Fruit fly (Drosophila melanogaster) Kc167 (cell line): ENCODE results near the gene CG7579.

Source experiments
- Myc ChIP-seq: fragments of >200 bp; optimal IDR thresholded peaks from 2 replicates; lab custom pipeline; 2017; ENCODE audit warnings: missing external identifiers
- h ChIP-seq: fragments of >200 bp; optimal IDR thresholded peaks from 3 replicates; lab custom pipeline; 2018; ENCODE audit warnings: missing external identifiers
- psq ChIP-seq: fragments of >200 bp; optimal IDR thresholded peaks from 2 replicates; lab custom pipeline; 2017; ENCODE audit warnings: missing external identifiers
- ttk ChIP-seq: sonication (Bioruptor generic); optimal IDR thresholded peaks from 2 replicates; lab custom pipeline; 2017; ENCODE audit warnings: missing external identifiers

- TF ChIP-seq Myc (lab: Kevin White, UChicago) (no peak), h (lab: Kevin White, UChicago) (no peak), psq (lab: Kevin White, UChicago) (no peak), ttk (lab: Kevin White, UChicago) (no peak)
Measured at dm6 chr3L:15711164-15711563, 27.9 kb upstream of the CG7579 start.
